Fruit fly (Drosophila melanogaster) whole organism, embryonic: Measurements from ENCODE around the gene GstD7.
A peak's percentile ranks its signal among the peaks of the same experiment; 100 is the strongest.

Experiments
- Bgb ChIP-seq: fragments of 200-800 bp; sonication (Bioruptor generic); IDR thresholded peaks from 2 replicates; pipeline ENCODE4 v1.3.6; 2022; ENCODE audit warnings: missing biosample characterization, missing genetic modification characterization; ENCODE audit not compliant: partially characterized antibody
- CG10147 ChIP-seq: fragments of 200-800 bp; sonication (Bioruptor generic); optimal IDR thresholded peaks from 2 replicates; lab custom pipeline; 2019; ENCODE audit warnings: missing biosample characterization, mild to moderate bottlenecking, missing genetic modification characterization, moderate library complexity
- CG10366 ChIP-seq: fragments of 200-800 bp; sonication (Bioruptor generic); IDR thresholded peaks from 2 replicates; pipeline ENCODE4 v1.3.6; 2022; ENCODE audit warnings: missing biosample characterization, missing genetic modification characterization
- CG10462 ChIP-seq: fragments of 200-800 bp; sonication (Bioruptor generic); optimal IDR thresholded peaks from 2 replicates; lab custom pipeline; 2016; ENCODE audit warnings: missing biosample characterization, missing genetic modification characterization
- CG11560 ChIP-seq: fragments of 200-800 bp; sonication (Bioruptor generic); IDR thresholded peaks from 3 replicates; pipeline ENCODE4 v1.3.6; 2022; ENCODE audit warnings: missing biosample characterization, missing genetic modification characterization
- CG12155 ChIP-seq: fragments of 200-800 bp; sonication (Bioruptor generic); optimal IDR thresholded peaks from 3 replicates; lab custom pipeline; 2016; ENCODE audit warnings: missing biosample characterization, missing genetic modification characterization
- CG13624 ChIP-seq: fragments of 200-800 bp; sonication (Bioruptor generic); optimal IDR thresholded peaks from 2 replicates; lab custom pipeline; 2016; ENCODE audit warnings: missing biosample characterization, missing genetic modification characterization
- CG17612 ChIP-seq: fragments of 200-800 bp; sonication (Bioruptor generic); IDR thresholded peaks from 2 replicates; pipeline ENCODE4 v1.3.6; 2022; ENCODE audit warnings: missing biosample characterization, missing genetic modification characterization
- CG32532 ChIP-seq: fragments of 200-800 bp; sonication (Bioruptor generic); IDR thresholded peaks from 2 replicates; pipeline ENCODE4 v1.3.6; 2022; ENCODE audit warnings: missing biosample characterization, missing genetic modification characterization
- CG32772 ChIP-seq: fragments of 200-800 bp; sonication (Bioruptor generic); IDR thresholded peaks from 2 replicates; pipeline ENCODE4 v1.3.6; 2022; ENCODE audit warnings: missing biosample characterization, missing genetic modification characterization
- CG3847 ChIP-seq: fragments of 200-800 bp; sonication (Bioruptor generic); IDR thresholded peaks from 2 replicates; pipeline ENCODE4 v1.3.6; 2022; ENCODE audit warnings: missing biosample characterization, missing genetic modification characterization
- CG4854 ChIP-seq: fragments of 200-800 bp; sonication (Bioruptor generic); optimal IDR thresholded peaks from 2 replicates; lab custom pipeline; 2016; ENCODE audit warnings: missing biosample characterization, missing genetic modification characterization, inconsistent platforms
- CG8290 ChIP-seq, 3 experiments: fragments of 200-800 bp; sonication (Bioruptor generic); optimal IDR thresholded peaks; 2 replicates each; lab custom pipeline; 2016 to 2019; ENCODE audit warnings: missing biosample characterization in 3 of 3, missing genetic modification characterization in 3 of 3, mild to moderate bottlenecking in 2 of 3, moderate library complexity in 1 of 3
- CG8388 ChIP-seq: fragments of 200-800 bp; sonication (Bioruptor generic); optimal IDR thresholded peaks from 2 replicates; lab custom pipeline; 2019; ENCODE audit warnings: missing biosample characterization, mild to moderate bottlenecking, missing genetic modification characterization, moderate library complexity
- D19A ChIP-seq: fragments of 200-800 bp; optimal IDR thresholded peaks from 3 replicates; lab custom pipeline; 2019; ENCODE audit warnings: missing biosample characterization, mild to moderate bottlenecking, missing genetic modification characterization, moderate library complexity
- Deaf1 ChIP-seq: fragments of 200-800 bp; optimal IDR thresholded peaks from 3 replicates; lab custom pipeline; 2019; ENCODE audit warnings: missing biosample characterization, mild to moderate bottlenecking, missing genetic modification characterization, moderate library complexity
- Dfd ChIP-seq, 2 experiments: fragments of >200 bp; optimal IDR thresholded peaks; 2 replicates each; lab custom pipeline; 2017; ENCODE audit warnings: missing biosample characterization in 2 of 2, missing genetic modification characterization in 2 of 2
- Ets65A ChIP-seq: fragments of 200-800 bp; sonication (Bioruptor generic); peaks from one replicate; lab custom pipeline; 2016; ENCODE audit warnings: missing biosample characterization, missing genetic modification characterization
- Gug ChIP-seq: fragments of 200-800 bp; sonication (Bioruptor generic); IDR thresholded peaks from 4 replicates; pipeline ENCODE4 v1.3.6; 2022; ENCODE audit warnings: missing biosample characterization, missing genetic modification characterization
- Hey ChIP-seq: fragments of 200-800 bp; sonication (Bioruptor generic); optimal IDR thresholded peaks from 3 replicates; lab custom pipeline; 2018; ENCODE audit warnings: missing biosample characterization, mild to moderate bottlenecking, missing genetic modification characterization
- Hr51 ChIP-seq, 2 experiments: fragments of 200-800 bp; sonication (Bioruptor generic); optimal IDR thresholded peaks; 2 replicates in 1 of 2; 3 replicates in 1 of 2; lab custom pipeline; 2016 to 2018; ENCODE audit warnings: missing biosample characterization in 2 of 2, missing genetic modification characterization in 2 of 2, mild to moderate bottlenecking in 1 of 2, moderate library complexity in 1 of 2
- MTF-1 ChIP-seq: fragments of 200-800 bp; sonication (Bioruptor generic); optimal IDR thresholded peaks from 2 replicates; lab custom pipeline; 2018; ENCODE audit warnings: missing biosample characterization, mild to moderate bottlenecking, missing genetic modification characterization, borderline replicate concordance
- NC2α ChIP-seq: fragments of 200-800 bp; sonication (Bioruptor generic); optimal IDR thresholded peaks from 2 replicates; lab custom pipeline; 2016; ENCODE audit warnings: missing biosample characterization, missing genetic modification characterization
- Side ChIP-seq: fragments of 200-800 bp; sonication (Bioruptor generic); optimal IDR thresholded peaks from 2 replicates; lab custom pipeline; 2016; ENCODE audit warnings: missing biosample characterization, missing genetic modification characterization
- Usf ChIP-seq: fragments of 200-800 bp; sonication (Bioruptor generic); optimal IDR thresholded peaks from 2 replicates; lab custom pipeline; 2017; ENCODE audit warnings: missing genotype, missing biosample characterization, missing genetic modification characterization
- Vsx1 ChIP-seq: fragments of 200-800 bp; sonication (Bioruptor generic); optimal IDR thresholded peaks from 2 replicates; lab custom pipeline; 2017; ENCODE audit warnings: missing biosample characterization, mild to moderate bottlenecking, missing genetic modification characterization, missing genetic modification reagents
- abd-A ChIP-seq: fragments of 200-800 bp; sonication (Bioruptor generic); optimal IDR thresholded peaks from 3 replicates; lab custom pipeline; 2019; ENCODE audit warnings: missing biosample characterization, mild to moderate bottlenecking, missing genetic modification characterization, moderate library complexity
- ac ChIP-seq: fragments of 200-800 bp; sonication (Bioruptor generic); optimal IDR thresholded peaks from 3 replicates; lab custom pipeline; 2017; ENCODE audit warnings: missing biosample characterization, mild to moderate bottlenecking, missing genetic modification characterization
- aop ChIP-seq: fragments of 200-800 bp; sonication (Bioruptor generic); IDR thresholded peaks from 2 replicates; pipeline ENCODE4 v1.3.6; 2022; ENCODE audit warnings: missing biosample characterization, missing genetic modification characterization
- ash1 ChIP-seq: fragments of 200-800 bp; sonication (Bioruptor generic); optimal IDR thresholded peaks from 2 replicates; lab custom pipeline; 2018; ENCODE audit warnings: missing biosample characterization, mild to moderate bottlenecking, missing genetic modification characterization
- gem ChIP-seq: fragments of 200-800 bp; sonication (Bioruptor generic); optimal IDR thresholded peaks from 2 replicates; lab custom pipeline; 2019; ENCODE audit warnings: missing biosample characterization, mild to moderate bottlenecking, missing genetic modification characterization, moderate library complexity
- ham ChIP-seq: fragments of 200-800 bp; sonication (Bioruptor generic); IDR thresholded peaks from 2 replicates; pipeline ENCODE4 v1.3.6; 2022; ENCODE audit warnings: missing biosample characterization, missing genetic modification characterization
- mirr ChIP-seq: fragments of 200-800 bp; sonication (Bioruptor generic); optimal IDR thresholded peaks from 3 replicates; lab custom pipeline; 2018; ENCODE audit warnings: missing biosample characterization, mild to moderate bottlenecking, missing genetic modification characterization
- nerfin-1 ChIP-seq: fragments of 200-800 bp; sonication (Bioruptor generic); optimal IDR thresholded peaks from 3 replicates; lab custom pipeline; 2019; ENCODE audit warnings: missing biosample characterization, mild to moderate bottlenecking, missing genetic modification characterization, moderate library complexity
- oc ChIP-seq: fragments of 200-800 bp; sonication (Bioruptor generic); optimal IDR thresholded peaks from 2 replicates; lab custom pipeline; 2018; ENCODE audit warnings: missing biosample characterization, mild to moderate bottlenecking, missing genetic modification characterization, moderate library complexity
- odd ChIP-seq: fragments of 200-800 bp; sonication (Bioruptor generic); optimal IDR thresholded peaks from 2 replicates; lab custom pipeline; 2017; ENCODE audit warnings: missing biosample characterization, mild to moderate bottlenecking, missing genetic modification characterization
- run ChIP-seq: fragments of 200-800 bp; sonication (Bioruptor generic); optimal IDR thresholded peaks from 3 replicates; lab custom pipeline; 2018; ENCODE audit warnings: missing biosample characterization, mild to moderate bottlenecking, missing genetic modification characterization
- sqz ChIP-seq: fragments of 200-800 bp; sonication (Bioruptor generic); optimal IDR thresholded peaks from 3 replicates; lab custom pipeline; 2018; ENCODE audit warnings: missing biosample characterization, mild to moderate bottlenecking, missing genetic modification characterization
- tin ChIP-seq: fragments of 200-800 bp; sonication (Bioruptor generic); optimal IDR thresholded peaks from 3 replicates; lab custom pipeline; 2016; ENCODE audit warnings: missing biosample characterization, missing genetic modification characterization
- zen2 ChIP-seq: fragments of 200-800 bp; sonication (Bioruptor generic); IDR thresholded peaks from 3 replicates; pipeline ENCODE4 v1.3.6; 2022; ENCODE audit warnings: missing biosample characterization, missing genetic modification characterization; ENCODE audit not compliant: partially characterized antibody

The GstD7 gene

dm6 chr3R:12378200-12378599 lies at the start of gene GstD7:
Gene GstD7 (plus strand): TSS chr3R:12378500.
- TF ChIP-seq tin (GFP tag; lab: Kevin White, UChicago), result no peak
- TF ChIP-seq CG10462 (GFP tag; lab: Kevin White, UChicago), result no peak
- TF ChIP-seq, all 482 proteins: peak for 0

- TF ChIP-seq Bgb, result peak; percentile 14; the same call in 1 of the 2 replicates
- no peak for TF ChIP-seq ac (GFP tag; lab: Kevin White, UChicago)
- TF ChIP-seq oc (tag; lab: Kevin White, UChicago), result peak; percentile 50
- TF ChIP-seq mirr (GFP tag; lab: Kevin White, UChicago), result peak; percentile 50
- TF ChIP-seq Ets65A (GFP tag; lab: Kevin White, UChicago), result peak; percentile 47
- TF ChIP-seq nerfin-1, result peak; percentile 59
- no peak for TF ChIP-seq Usf (GFP tag; lab: Kevin White, UChicago)
- TF ChIP-seq Hey (tag; lab: Kevin White, UChicago), result peak; percentile 85
- TF ChIP-seq Hr51 (GFP tag; optimal IDR thresholded peaks at IDR 0.05; lab: Kevin White, UChicago), result peak in 1 of 2 experiments; percentile 25
- TF ChIP-seq run (tag; lab: Kevin White, UChicago), result peak; percentile 93
- no peak for TF ChIP-seq Dfd (GFP tag; optimal IDR thresholded peaks at IDR 0.05; lab: Kevin White, UChicago)
- TF ChIP-seq ash1 (GFP tag; lab: Kevin White, UChicago), result no peak
- TF ChIP-seq aop (GFP tag; lab: Robert Waterston, UW), result no peak
- peak; percentile 43 for TF ChIP-seq abd-A (tag; lab: Kevin White, UChicago)
- TF ChIP-seq Deaf1 (tag; lab: Kevin White, UChicago), result peak; percentile 43
- no peak for TF ChIP-seq CG10147 (GFP tag; lab: Kevin White, UChicago)
These were observed 48.5 kb upstream of the GstD7 start for dm6 chr3R:12329827-12330226.

dm6 chr3R:12341374-12341773 lies 36.9 kb upstream of the GstD7 start, which contains the start of gene Sgsf:
Gene Sgsf (plus strand): TSS chr3R:12341674.
- TF ChIP-seq CG8388 (no peak), CG12155 (GFP tag; lab: Kevin White, UChicago) (no peak), Vsx1 (GFP tag; lab: Kevin White, UChicago) (no peak), Gug (GFP tag; lab: Robert Waterston, UW) (no peak), zen2 (GFP tag; lab: Robert Waterston, UW) (no peak), ham (GFP tag; lab: Robert Waterston, UW) (no peak), NC2α (GFP tag; lab: Kevin White, UChicago) (no peak), Side (no peak), CG13624 (GFP tag; lab: Kevin White, UChicago) (no peak), CG32772 (GFP tag; lab: Robert Waterston, UW) (no peak), MTF-1 (GFP tag; lab: Kevin White, UChicago) (no peak), CG3847 (GFP tag; lab: Robert Waterston, UW) (no peak), CG10366 (no peak), odd (GFP tag; lab: Kevin White, UChicago) (no peak), CG11560 (tag; lab: Robert Waterston, UW) (no peak)
- TF ChIP-seq, all 482 proteins: peak for 0

- TF ChIP-seq CG32532 (GFP tag; lab: Robert Waterston, UW), result no peak
- TF ChIP-seq CG4854 (GFP tag; lab: Kevin White, UChicago), result no peak
- peak; percentile 89 for TF ChIP-seq CG17612 (GFP tag; lab: Robert Waterston, UW)
- peak; percentile 12 for TF ChIP-seq sqz (GFP tag; lab: Kevin White, UChicago)
- TF ChIP-seq CG8290 (GFP tag; optimal IDR thresholded peaks at IDR 0.05; lab: Kevin White, UChicago), result peak; percentile 94
- peak in 1 of 2 experiments; percentile 81 for TF ChIP-seq CG8290 (tag; optimal IDR thresholded peaks at IDR 0.05; lab: Kevin White, UChicago)
- TF ChIP-seq gem (tag; lab: Kevin White, UChicago), result peak; percentile 17
- peak; percentile 68 for TF ChIP-seq D19A (tag; lab: Kevin White, UChicago)
- TF ChIP-seq, all 482 proteins: peak for 5
These were observed 33.3 kb upstream of the GstD7 start for dm6 chr3R:12344914-12345549.
